Worm (Caenorhabditis elegans): ENCODE data around the gene gnrr-7.

DNA sequence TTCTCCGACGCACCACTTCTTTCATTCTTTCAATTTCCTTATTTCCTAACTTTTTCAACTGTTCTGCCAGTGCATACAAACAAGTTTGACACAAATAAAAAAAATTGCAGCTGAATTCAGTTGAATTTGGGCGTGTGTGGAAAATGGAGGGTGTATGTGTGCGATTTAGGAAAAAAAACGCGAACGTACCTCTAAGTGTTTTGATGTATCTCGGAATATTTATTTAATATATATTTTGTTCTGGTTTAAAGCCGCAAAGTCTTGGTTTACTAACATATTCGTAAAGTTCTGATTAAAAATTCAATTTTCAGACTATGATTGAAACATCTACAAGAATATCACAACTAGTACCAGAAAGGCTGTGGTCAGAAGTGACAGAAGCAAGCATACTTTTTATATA is at the start of gene gnrr-7:
- TF ChIP-seq lin-39 (tag; optimal IDR thresholded peaks at IDR 0.05) (no peak), spr-1 (tag; optimal IDR thresholded peaks at IDR 0.05) (no peak), nhr-28 (tag; optimal IDR thresholded peaks at IDR 0.05) (no peak), nhr-48 (tag; optimal IDR thresholded peaks at IDR 0.05) (no peak), lin-13 (GFP tag; optimal IDR thresholded peaks at IDR 0.05) (no peak)

All from whole organism, L4 larva.